Fruit fly (Drosophila melanogaster): ENCODE data around the gene Sfp24Bc.
A peak's percentile ranks its signal among the peaks of the same experiment; 100 is the strongest.

Sfp24Bc gene

dm6 chr2L:3657349-3658142, 12.8 kb downstream of the Sfp24Bc start (continued):
- TF ChIP-seq jigr1 (GFP tag; IDR thresholded peaks at IDR 0.05), result no peak
- TF ChIP-seq aop (GFP tag; IDR thresholded peaks at IDR 0.05), result no peak
- peak; percentile 34 for TF ChIP-seq Elba2 (GFP tag; optimal IDR thresholded peaks at IDR 0.05)
- TF ChIP-seq CG15514 (GFP tag; optimal IDR thresholded peaks at IDR 0.05), result peak; percentile 38
- TF ChIP-seq B-H1 (GFP tag; IDR thresholded peaks at IDR 0.05), result peak; percentile 31; the same call in 1 of the 3 replicates
- TF ChIP-seq sob (GFP tag; IDR thresholded peaks at IDR 0.05), result peak; percentile 74
- TF ChIP-seq CG13287 (GFP tag; IDR thresholded peaks at IDR 0.05; ENCODE audit: partially characterized antibody), result peak; percentile 51
- peak; percentile 18; the same call in 1 of the 2 replicates for TF ChIP-seq CG10366 (GFP tag; IDR thresholded peaks at IDR 0.05)
- peak; percentile 34 for TF ChIP-seq CG7556 (GFP tag; optimal IDR thresholded peaks at IDR 0.05)
- TF ChIP-seq CG1602 (GFP tag; optimal IDR thresholded peaks at IDR 0.05), result peak; percentile 23
- TF ChIP-seq CrebB (tag; optimal IDR thresholded peaks at IDR 0.05), result no peak
- TF ChIP-seq YL-1 (GFP tag; optimal IDR thresholded peaks at IDR 0.05), result no peak
- peak; percentile 32 for TF ChIP-seq lilli (GFP tag; optimal IDR thresholded peaks at IDR 0.05)
- TF ChIP-seq da (GFP tag; optimal IDR thresholded peaks at IDR 0.05), result peak; percentile 24
- peak; percentile 19 for TF ChIP-seq Dp (GFP tag; optimal IDR thresholded peaks at IDR 0.05)
- peak; percentile 72 for TF ChIP-seq abd-A (tag; optimal IDR thresholded peaks at IDR 0.05)
- TF ChIP-seq CG6654 (GFP tag; optimal IDR thresholded peaks at IDR 0.05), result no peak
- TF ChIP-seq CG15601 (tag; optimal IDR thresholded peaks at IDR 0.05), result peak; percentile 47
- TF ChIP-seq hbn (GFP tag; IDR thresholded peaks at IDR 0.05; ENCODE audit: partially characterized antibody), result no peak
- peak; percentile 58 for TF ChIP-seq CG12744 (GFP tag; optimal IDR thresholded peaks at IDR 0.05)
- TF ChIP-seq hkb (optimal IDR thresholded peaks at IDR 0.05), result no peak
- peak; percentile 34; the same call in 1 of the 2 replicates for TF ChIP-seq hkb (GFP tag; IDR thresholded peaks at IDR 0.05)
- no peak for TF ChIP-seq CG2875 (GFP tag; optimal IDR thresholded peaks at IDR 0.05)
- peak in 1 of 2 experiments; percentile 64 for TF ChIP-seq chif (GFP tag; optimal IDR thresholded peaks at IDR 0.05)
- TF ChIP-seq gcm2 (GFP tag; optimal IDR thresholded peaks at IDR 0.05), result peak; percentile 18
- peak; percentile 45 for TF ChIP-seq dmrt11E (tag; optimal IDR thresholded peaks at IDR 0.05)
- TF ChIP-seq Mes4 (GFP tag; optimal IDR thresholded peaks at IDR 0.05), result peak; percentile 50
- TF ChIP-seq onecut (GFP tag; IDR thresholded peaks at IDR 0.05), result peak; percentile 15; the same call in 1 of the 2 replicates
- TF ChIP-seq mld (GFP tag; IDR thresholded peaks at IDR 0.05; ENCODE audit: partially characterized antibody), result no peak
- no peak for TF ChIP-seq Vsx1 (GFP tag; optimal IDR thresholded peaks at IDR 0.05)
- TF ChIP-seq Doc2 (GFP tag; IDR thresholded peaks at IDR 0.05), result no peak
- TF ChIP-seq crp (GFP tag; optimal IDR thresholded peaks at IDR 0.05), result no peak
- TF ChIP-seq CG8290 (GFP tag; optimal IDR thresholded peaks at IDR 0.05), result peak; percentile 66
- peak in 1 of 2 experiments; percentile 87 for TF ChIP-seq CG8290 (tag; optimal IDR thresholded peaks at IDR 0.05)
- TF ChIP-seq Chrac-16 (GFP tag; optimal IDR thresholded peaks at IDR 0.05), result peak; percentile 20
- no peak for TF ChIP-seq br (optimal IDR thresholded peaks at IDR 0.05)
- no peak for TF ChIP-seq Nf-YA (GFP tag; IDR thresholded peaks at IDR 0.05)
- peak; percentile 38; the same call in 1 of the 2 replicates for TF ChIP-seq CG4730 (GFP tag; IDR thresholded peaks at IDR 0.05)
- peak; percentile 51 for TF ChIP-seq CG4820 (GFP tag; optimal IDR thresholded peaks at IDR 0.05)
- TF ChIP-seq crol (GFP tag; IDR thresholded peaks at IDR 0.05), result peak; percentile 84
- peak; percentile 30 for TF ChIP-seq mam (GFP tag; optimal IDR thresholded peaks at IDR 0.05)
- TF ChIP-seq pros (GFP tag; optimal IDR thresholded peaks at IDR 0.05), result peak; percentile 94
- TF ChIP-seq Side (GFP tag; optimal IDR thresholded peaks at IDR 0.05), result peak; percentile 76
